Worm (Caenorhabditis elegans) whole organism, late embryonic: ENCODE results near the gene cnnm-2.

Source experiments
- C38D4.7 ChIP-seq: fragments of 200-800 bp; sonication (Bioruptor generic); optimal IDR thresholded peaks from 2 replicates; lab custom pipeline; 2018; ENCODE audit warnings: mild to moderate bottlenecking, missing genetic modification characterization, moderate library complexity, missing compliant biosample characterization
- K02D7.2 ChIP-seq: sonication (generic microtip); optimal IDR thresholded peaks from 2 replicates; lab custom pipeline; 2017; ENCODE audit warnings: mild to moderate bottlenecking, missing genetic modification characterization, missing compliant biosample characterization
- ceh-19 ChIP-seq: fragments of 200-800 bp; sonication (Bioruptor generic); optimal IDR thresholded peaks from 2 replicates; lab custom pipeline; 2018; ENCODE audit warnings: mild to moderate bottlenecking, missing genetic modification characterization, missing compliant biosample characterization
- ceh-22 ChIP-seq: sonication (generic microtip); optimal IDR thresholded peaks from 2 replicates; lab custom pipeline; 2017; ENCODE audit warnings: missing biosample characterization, missing genetic modification characterization
- ceh-24 ChIP-seq: sonication (generic microtip); optimal IDR thresholded peaks from 2 replicates; lab custom pipeline; 2016; ENCODE audit warnings: mild to moderate bottlenecking, missing genetic modification characterization, missing compliant biosample characterization
- ceh-31 ChIP-seq: sonication (generic microtip); optimal IDR thresholded peaks from 2 replicates; lab custom pipeline; 2016; ENCODE audit warnings: missing genetic modification characterization, missing compliant biosample characterization
- ceh-6 ChIP-seq: fragments of 200-800 bp; sonication (Bioruptor generic); optimal IDR thresholded peaks from 2 replicates; lab custom pipeline; 2018; ENCODE audit warnings: mild to moderate bottlenecking, missing genetic modification characterization, missing compliant biosample characterization
- dmd-4 ChIP-seq: sonication (generic microtip); optimal IDR thresholded peaks from 2 replicates; lab custom pipeline; 2016; ENCODE audit warnings: borderline replicate concordance, missing genetic modification characterization, missing compliant biosample characterization
- dve-1 ChIP-seq: sonication (generic microtip); optimal IDR thresholded peaks from 2 replicates; lab custom pipeline; 2017; ENCODE audit warnings: antibody characterized with exemption, mild to moderate bottlenecking, missing genetic modification characterization, missing compliant biosample characterization
- elt-2 ChIP-seq: sonication (generic microtip); optimal IDR thresholded peaks from 2 replicates; lab custom pipeline; 2016; ENCODE audit warnings: missing genetic modification reagents, missing genetic modification characterization, missing compliant biosample characterization
- eyg-1 ChIP-seq: sonication (generic microtip); optimal IDR thresholded peaks from 2 replicates; lab custom pipeline; 2016; ENCODE audit warnings: missing genotype, missing genetic modification characterization, missing compliant biosample characterization
- fax-1 ChIP-seq: sonication (generic microtip); optimal IDR thresholded peaks from 2 replicates; lab custom pipeline; 2016; ENCODE audit warnings: missing genotype, missing genetic modification characterization, missing compliant biosample characterization
- fkh-6 ChIP-seq: sonication (generic microtip); optimal IDR thresholded peaks from 2 replicates; lab custom pipeline; 2016; ENCODE audit warnings: missing genetic modification characterization, missing compliant biosample characterization
- gmeb-2 ChIP-seq: sonication (generic microtip); optimal IDR thresholded peaks from 2 replicates; lab custom pipeline; 2016; ENCODE audit warnings: missing genetic modification characterization, inconsistent platforms, missing compliant biosample characterization
- hlh-13 ChIP-seq: fragments of 200-800 bp; sonication (Bioruptor generic); optimal IDR thresholded peaks from 2 replicates; lab custom pipeline; 2018; ENCODE audit warnings: mild to moderate bottlenecking, missing genetic modification characterization, missing compliant biosample characterization
- hlh-30 ChIP-seq: sonication (generic microtip); optimal IDR thresholded peaks from 2 replicates; lab custom pipeline; 2017; ENCODE audit warnings: antibody characterized with exemption, missing genetic modification characterization, missing compliant biosample characterization; ENCODE audit not compliant: insufficient read depth
- madf-2 ChIP-seq: sonication (generic microtip); optimal IDR thresholded peaks from 2 replicates; lab custom pipeline; 2017; ENCODE audit warnings: missing genetic modification characterization, missing compliant biosample characterization
- mec-3 ChIP-seq: sonication (generic microtip); optimal IDR thresholded peaks from 2 replicates; lab custom pipeline; 2016; ENCODE audit warnings: borderline replicate concordance, missing genetic modification characterization, missing compliant biosample characterization
- nfya-1 ChIP-seq: sonication (generic microtip); optimal IDR thresholded peaks from 2 replicates; lab custom pipeline; 2017; ENCODE audit warnings: missing genetic modification characterization, mild to moderate bottlenecking, missing compliant biosample characterization, antibody characterized with exemption, moderate library complexity
- nhr-11 ChIP-seq: fragments of 150-350 bp; optimal IDR thresholded peaks from 2 replicates; lab custom pipeline; 2014; ENCODE audit warnings: missing biosample characterization, missing genetic modification characterization
- nhr-232 ChIP-seq: sonication (generic microtip); optimal IDR thresholded peaks from 2 replicates; lab custom pipeline; 2016; ENCODE audit warnings: missing genetic modification characterization, missing compliant biosample characterization
- odd-2 ChIP-seq: sonication (generic microtip); optimal IDR thresholded peaks from 2 replicates; lab custom pipeline; 2017; ENCODE audit warnings: antibody characterized with exemption, mild to moderate bottlenecking, missing genetic modification characterization, missing compliant biosample characterization
- pax-1 ChIP-seq: fragments of 150-350 bp; optimal IDR thresholded peaks from 2 replicates; lab custom pipeline; 2014; ENCODE audit warnings: missing biosample characterization, missing genetic modification characterization
- pha-2 ChIP-seq: sonication (generic microtip); optimal IDR thresholded peaks from 2 replicates; lab custom pipeline; 2017; ENCODE audit warnings: mild to moderate bottlenecking, missing genetic modification characterization, missing compliant biosample characterization
- pros-1 ChIP-seq: fragments of 150-350 bp; optimal IDR thresholded peaks from 2 replicates; lab custom pipeline; 2014; ENCODE audit warnings: missing biosample characterization, missing genetic modification reagents, missing genetic modification characterization
- ref-2 ChIP-seq: sonication (generic microtip); optimal IDR thresholded peaks from 2 replicates; lab custom pipeline; 2016; ENCODE audit warnings: missing genetic modification characterization, missing compliant biosample characterization
- sdc-2 ChIP-seq: sonication (generic microtip); optimal IDR thresholded peaks from 2 replicates; lab custom pipeline; 2016; ENCODE audit warnings: missing genotype, missing genetic modification characterization, missing compliant biosample characterization
- tbx-2 ChIP-seq: sonication (generic microtip); optimal IDR thresholded peaks from 2 replicates; lab custom pipeline; 2016; ENCODE audit warnings: missing genetic modification characterization, missing compliant biosample characterization
- tbx-7 ChIP-seq: sonication (generic microtip); optimal IDR thresholded peaks from 2 replicates; lab custom pipeline; 2016; ENCODE audit warnings: missing genotype, missing genetic modification characterization, missing compliant biosample characterization
- ttx-3 ChIP-seq: sonication (generic microtip); optimal IDR thresholded peaks from 2 replicates; lab custom pipeline; 2016; ENCODE audit warnings: missing genetic modification reagents, missing genetic modification characterization, missing compliant biosample characterization
- unc-42 ChIP-seq: sonication (generic microtip); optimal IDR thresholded peaks from 2 replicates; lab custom pipeline; 2016; ENCODE audit warnings: missing genotype, missing genetic modification characterization, missing compliant biosample characterization
- unc-55 ChIP-seq: sonication (generic microtip); optimal IDR thresholded peaks from 2 replicates; lab custom pipeline; 2017; ENCODE audit warnings: missing biosample characterization, missing genetic modification reagents, missing genetic modification characterization
- unc-86 ChIP-seq: sonication (generic microtip); optimal IDR thresholded peaks from 2 replicates; lab custom pipeline; 2016; ENCODE audit warnings: missing genetic modification characterization, missing compliant biosample characterization
- zip-5 ChIP-seq: sonication (generic microtip); optimal IDR thresholded peaks from 2 replicates; lab custom pipeline; 2016; ENCODE audit warnings: missing genetic modification characterization, missing compliant biosample characterization

cnnm-2 gene

ce11 chrX:8857904-8858612 is 46.2 kb downstream of the cnnm-2 start, which contains the start of gene C06E2.5:
Gene C06E2.5, minus strand, starts transcription at chrX:8857954.
- TF ChIP-seq pha-2 (no peak), dve-1 (no peak), ref-2 (no peak), ttx-3 (tag; lab: Kevin White, UChicago) (no peak), tbx-7 (tag; lab: Kevin White, UChicago) (no peak), tbx-2 (tag; lab: Kevin White, UChicago) (no peak), K02D7.2 (tag; lab: Kevin White, UChicago) (no peak), zip-5 (tag; lab: Kevin White, UChicago) (no peak), ceh-6 (no peak), odd-2 (tag; lab: Kevin White, UChicago) (no peak), nhr-232 (no peak), ceh-31 (no peak), fkh-6 (tag; lab: Kevin White, UChicago) (no peak), nhr-11 (no peak), pros-1 (no peak)

- TF ChIP-seq zip-5 (tag; lab: Kevin White, UChicago) (no peak), C38D4.7 (no peak), ceh-31 (no peak), hlh-13 (GFP tag; lab: Kevin White, UChicago) (no peak), pax-1 (tag; lab: Kevin White, UChicago) (no peak), nhr-232 (no peak), pha-2 (no peak), dmd-4 (tag; lab: Kevin White, UChicago) (no peak), madf-2 (tag; lab: Kevin White, UChicago) (no peak), ceh-22 (tag; lab: Kevin White, UChicago) (no peak), hlh-30 (tag; lab: Kevin White, UChicago) (no peak), unc-42 (tag; lab: Kevin White, UChicago) (no peak), unc-86 (tag; lab: Kevin White, UChicago) (no peak), unc-55 (GFP tag; lab: Kevin White, UChicago) (no peak), nfya-1 (tag; lab: Kevin White, UChicago) (no peak), eyg-1 (no peak)
- TF ChIP-seq, all 69 proteins: peak for 0
Measured at ce11 chrX:8859538-8859937, 47.6 kb downstream of the cnnm-2 start.

ce11 chrX:8860958-8861357 is 49.1 kb downstream of the cnnm-2 start, which contains the start of gene C06E2.9:
Gene C06E2.9, plus strand, starts transcription at chrX:8861258.
- TF ChIP-seq nhr-232: no peak
- TF ChIP-seq tbx-2 (tag; lab: Kevin White, UChicago): no peak
- TF ChIP-seq sdc-2 (tag; lab: Kevin White, UChicago): no peak
- TF ChIP-seq pros-1: no peak
- no peak for TF ChIP-seq C38D4.7
- TF ChIP-seq ceh-31: no peak
- no peak for TF ChIP-seq ttx-3 (tag; lab: Kevin White, UChicago)
- no peak for TF ChIP-seq ceh-19 (GFP tag; lab: Kevin White, UChicago)
- TF ChIP-seq dmd-4 (tag; lab: Kevin White, UChicago): no peak
- no peak for TF ChIP-seq gmeb-2 (tag; lab: Kevin White, UChicago)
- no peak for TF ChIP-seq ceh-24 (tag; lab: Kevin White, UChicago)
- no peak for TF ChIP-seq elt-2
- no peak for TF ChIP-seq mec-3 (tag; lab: Kevin White, UChicago)
- no peak for TF ChIP-seq fax-1
- TF ChIP-seq nfya-1 (tag; lab: Kevin White, UChicago): no peak
- TF ChIP-seq ceh-6: no peak
